Fruit fly (Drosophila melanogaster): ENCODE data around the gene CG13032.

dm6 chr3L:16670882-16671675 is 2.7 kb upstream of the CG13032 start:
- no peak for TF ChIP-seq CG1621 (tag; optimal IDR thresholded peaks at IDR 0.05)
- no peak for TF ChIP-seq CG6854 (GFP tag; optimal IDR thresholded peaks at IDR 0.05)
- no peak for TF ChIP-seq eg (GFP tag; IDR thresholded peaks at IDR 0.05)
- TF ChIP-seq svp (GFP tag) = no peak
- TF ChIP-seq Sox102F (GFP tag; optimal IDR thresholded peaks at IDR 0.05) = no peak
- TF ChIP-seq achi (GFP tag; optimal IDR thresholded peaks at IDR 0.05) = no peak
- no peak for TF ChIP-seq Gug (GFP tag; IDR thresholded peaks at IDR 0.05)
- TF ChIP-seq Blimp-1 (GFP tag; optimal IDR thresholded peaks at IDR 0.05) = no peak
- no peak for TF ChIP-seq CG32006 (GFP tag; optimal IDR thresholded peaks at IDR 0.05)
- no peak for TF ChIP-seq CG11762 (GFP tag; optimal IDR thresholded peaks at IDR 0.05; ENCODE audit: insufficient read depth)
- no peak for TF ChIP-seq pdm3 (GFP tag; optimal IDR thresholded peaks at IDR 0.05)
